Worm (Caenorhabditis elegans): ENCODE measurements around the gene F36H9.5.

F36H9.5 gene

ce11 chrV:1760682-1761081 lies 21.1 kb downstream of the F36H9.5 start, which contains the start of gene clec-205:
clec-205 (plus strand) TSS chrV:1760893.
- peak; percentile 63 for TF ChIP-seq fos-1 (tag; optimal IDR thresholded peaks at IDR 0.05)
- no peak for TF ChIP-seq nhr-6 (tag; optimal IDR thresholded peaks at IDR 0.05)

- peak; percentile 28 for TF ChIP-seq fos-1 (tag; optimal IDR thresholded peaks at IDR 0.05)
- TF ChIP-seq R02D3.7 (tag; optimal IDR thresholded peaks at IDR 0.05), result no peak
- TF ChIP-seq nhr-25 (tag; optimal IDR thresholded peaks at IDR 0.05), result no peak
- TF ChIP-seq ztf-11 (tag; optimal IDR thresholded peaks at IDR 0.05), result no peak
- TF ChIP-seq nhr-129 (tag; optimal IDR thresholded peaks at IDR 0.05), result no peak
- no peak for TF ChIP-seq unc-55 (GFP tag; optimal IDR thresholded peaks at IDR 0.05)
- TF ChIP-seq Y55F3AM.14 (GFP tag; optimal IDR thresholded peaks at IDR 0.05), result no peak
Observed at ce11 chrV:1756856-1757255, 25.0 kb downstream of the F36H9.5 start, which contains the start of gene clec-204. clec-204 (plus strand) TSS chrV:1757156.

ce11 chrV:1756099-1756498 lies 25.7 kb downstream of the F36H9.5 start:
- TF ChIP-seq ztf-11 (tag; optimal IDR thresholded peaks at IDR 0.05), result no peak
- TF ChIP-seq crh-2 (tag; optimal IDR thresholded peaks at IDR 0.05), result no peak
- TF ChIP-seq Y55F3AM.14 (GFP tag; optimal IDR thresholded peaks at IDR 0.05), result no peak
- no peak for TF ChIP-seq elt-1 (tag; optimal IDR thresholded peaks at IDR 0.05)

ce11 chrV:1755589-1755988 lies 26.2 kb downstream of the F36H9.5 start, which contains the start of gene ZK697.14:
ZK697.14 (minus strand) TSS chrV:1755689.
- TF ChIP-seq dmd-4 (tag; optimal IDR thresholded peaks at IDR 0.05) (no peak), mdl-1 (tag; optimal IDR thresholded peaks at IDR 0.05) (no peak), ama-1 (optimal IDR thresholded peaks at IDR 0.05) (no peak), ceh-16 (tag; optimal IDR thresholded peaks at IDR 0.05) (no peak), snpc-4 (tag; optimal IDR thresholded peaks at IDR 0.05) (no peak), nhr-10 (tag; optimal IDR thresholded peaks at IDR 0.05) (no peak), egl-27 (tag; optimal IDR thresholded peaks at IDR 0.05) (no peak), unc-62 (GFP tag; optimal IDR thresholded peaks at IDR 0.05) (no peak), nhr-237 (tag; optimal IDR thresholded peaks at IDR 0.05) (no peak), mbf-1 (tag; optimal IDR thresholded peaks at IDR 0.05) (no peak), nhr-23 (tag; optimal IDR thresholded peaks at IDR 0.05) (no peak), gmeb-1 (tag; optimal IDR thresholded peaks at IDR 0.05) (no peak)

- TF ChIP-seq unc-39 (tag; optimal IDR thresholded peaks at IDR 0.05) (no peak), nhr-237 (tag; optimal IDR thresholded peaks at IDR 0.05) (no peak), nhr-10 (tag; optimal IDR thresholded peaks at IDR 0.05) (no peak), fos-1 (tag; optimal IDR thresholded peaks at IDR 0.05) (no peak), Y55F3AM.14 (GFP tag; optimal IDR thresholded peaks at IDR 0.05) (no peak), nhr-21 (tag; optimal IDR thresholded peaks at IDR 0.05) (no peak), ZK546.5 (tag; optimal IDR thresholded peaks at IDR 0.05) (no peak), snpc-4 (tag; optimal IDR thresholded peaks at IDR 0.05) (no peak)
Observed at ce11 chrV:1752496-1752895, 29.3 kb downstream of the F36H9.5 start, which contains the start of gene ZK697.1. ZK697.1 (plus strand) TSS chrV:1752796.

- no peak for TF ChIP-seq ztf-11 (tag; optimal IDR thresholded peaks at IDR 0.05)
- no peak for TF ChIP-seq F13H6.1 (tag; optimal IDR thresholded peaks at IDR 0.05)
- no peak for TF ChIP-seq nhr-23 (tag; optimal IDR thresholded peaks at IDR 0.05)
- no peak for TF ChIP-seq unc-55 (GFP tag; optimal IDR thresholded peaks at IDR 0.05)
- TF ChIP-seq sma-3 (GFP tag; optimal IDR thresholded peaks at IDR 0.05), result no peak
- TF ChIP-seq skn-1 (tag; optimal IDR thresholded peaks at IDR 0.05), result no peak
- TF ChIP-seq elt-3 (tag; optimal IDR thresholded peaks at IDR 0.05), result no peak
- TF ChIP-seq nhr-129 (tag; optimal IDR thresholded peaks at IDR 0.05), result no peak
- TF ChIP-seq unc-39 (tag; optimal IDR thresholded peaks at IDR 0.05), result no peak
- TF ChIP-seq nhr-77 (tag; optimal IDR thresholded peaks at IDR 0.05), result no peak
- TF ChIP-seq ama-1 (optimal IDR thresholded peaks at IDR 0.05), result no peak
- TF ChIP-seq alr-1 (tag; optimal IDR thresholded peaks at IDR 0.05), result no peak
Observed at ce11 chrV:1751449-1751848, 30.4 kb downstream of the F36H9.5 start, which contains the start of gene srh-199. srh-199 (minus strand) TSS chrV:1751549.

ce11 chrV:1749053-1749452 lies 32.8 kb downstream of the F36H9.5 start, which contains the start of gene ZK697.8:
ZK697.8 (minus strand) TSS chrV:1749153.
- no peak for TF ChIP-seq elt-3 (tag; optimal IDR thresholded peaks at IDR 0.05)
- TF ChIP-seq nhr-23 (tag; optimal IDR thresholded peaks at IDR 0.05), result no peak
- no peak for TF ChIP-seq unc-55 (GFP tag; optimal IDR thresholded peaks at IDR 0.05)
- TF ChIP-seq lin-11 (tag; optimal IDR thresholded peaks at IDR 0.05), result no peak
- TF ChIP-seq ZK546.5 (tag; optimal IDR thresholded peaks at IDR 0.05), result no peak
- no peak for TF ChIP-seq gmeb-1 (tag; optimal IDR thresholded peaks at IDR 0.05)
- TF ChIP-seq zag-1 (tag; optimal IDR thresholded peaks at IDR 0.05), result no peak
- TF ChIP-seq nhr-77 (tag; optimal IDR thresholded peaks at IDR 0.05), result no peak
- no peak for TF ChIP-seq sma-3 (GFP tag; optimal IDR thresholded peaks at IDR 0.05)
- no peak for TF ChIP-seq nhr-21 (tag; optimal IDR thresholded peaks at IDR 0.05)
- no peak for TF ChIP-seq R02D3.7 (tag; optimal IDR thresholded peaks at IDR 0.05)
- no peak for TF ChIP-seq skn-1 (tag; optimal IDR thresholded peaks at IDR 0.05)
- TF ChIP-seq nhr-129 (tag; optimal IDR thresholded peaks at IDR 0.05), result no peak
- no peak for TF ChIP-seq ztf-1 (GFP tag; conservative IDR thresholded peaks at IDR 0.05)
- TF ChIP-seq blmp-1 (tag; optimal IDR thresholded peaks at IDR 0.05; ENCODE audit: insufficient read depth), result no peak
